Worm (Caenorhabditis elegans) whole organism, midembryonic: ENCODE results near the gene aagr-3.

Experiments
- cog-1 ChIP-seq: sonication (generic microtip); optimal IDR thresholded peaks from 2 replicates; lab custom pipeline; 2016; ENCODE audit warnings: missing genetic modification characterization, missing compliant biosample characterization
- flt-1 ChIP-seq: fragments of 200-800 bp; sonication (Bioruptor generic); IDR thresholded peaks from 2 replicates; pipeline ENCODE4 v1.3.6; 2022; ENCODE audit warnings: missing genetic modification characterization, missing compliant biosample characterization
- ref-1 ChIP-seq: fragments of 200-800 bp; sonication (Bioruptor generic); conservative IDR thresholded peaks from 2 replicates; pipeline ENCODE4 v1.3.6; 2022; ENCODE audit warnings: missing genetic modification reagents, missing genetic modification characterization, missing compliant biosample characterization
- ztf-23 ChIP-seq: fragments of 200-800 bp; sonication (Bioruptor generic); IDR thresholded peaks from 2 replicates; pipeline ENCODE4 v1.3.6; 2022; ENCODE audit warnings: missing genetic modification reagents, missing genetic modification characterization, missing compliant biosample characterization

ce11 chrV:9737287-9737686 lies 8.0 kb upstream of the aagr-3 start, which contains the start of gene aqp-4:
- TF ChIP-seq flt-1 (GFP tag; lab: Robert Waterston, UW) (no peak), ztf-23 (GFP tag; lab: Robert Waterston, UW) (no peak), ref-1 (GFP tag; lab: Robert Waterston, UW) (no peak), cog-1 (tag; lab: Kevin White, UChicago) (no peak)
